Worm (Caenorhabditis elegans): Measurements from ENCODE around the gene Y51A2B.5.

- TF ChIP-seq aly-1 (tag; optimal IDR thresholded peaks at IDR 0.05) (no peak), ama-1 (optimal IDR thresholded peaks at IDR 0.05) (no peak), ceh-36 (tag; optimal IDR thresholded peaks at IDR 0.05) (no peak), pes-1 (GFP tag; IDR thresholded peaks at IDR 0.05) (no peak), hmg-4 (GFP tag; optimal IDR thresholded peaks at IDR 0.05) (no peak), ets-7 (tag; optimal IDR thresholded peaks at IDR 0.05) (no peak), hnd-1 (tag; optimal IDR thresholded peaks at IDR 0.05) (no peak), flt-1 (GFP tag; IDR thresholded peaks at IDR 0.05) (no peak), hmbx-1 (tag; optimal IDR thresholded peaks at IDR 0.05) (no peak)
These were observed 6.6 kb downstream of the Y51A2B.5 start, which contains the start of gene Y51A2B.9 for ce11 chrV:18395649-18396048.
